Worm (Caenorhabditis elegans) whole organism, L1 larva: Measurements from ENCODE around the gene tut-2.
A peak's percentile ranks its signal among the peaks of the same experiment; 100 is the strongest.

Experiments
- C04F5.9 ChIP-seq: sonication (generic microtip); optimal IDR thresholded peaks from 2 replicates; lab custom pipeline; 2016; ENCODE audit warnings: missing genetic modification characterization, missing compliant biosample characterization
- F16B12.6 ChIP-seq: fragments of 150-350 bp; optimal IDR thresholded peaks from 2 replicates; lab custom pipeline; 2014; ENCODE audit warnings: missing biosample characterization, missing genetic modification characterization
- Y116A8C.19 ChIP-seq: sonication (generic microtip); optimal IDR thresholded peaks from 2 replicates; lab custom pipeline; 2016; ENCODE audit warnings: missing compliant biosample characterization, missing genetic modification characterization, borderline replicate concordance
- alr-1 ChIP-seq: fragments of 200-800 bp; sonication (Bioruptor generic); optimal IDR thresholded peaks from 2 replicates; lab custom pipeline; 2018; ENCODE audit warnings: borderline replicate concordance, mild to moderate bottlenecking, missing genetic modification characterization, missing compliant biosample characterization
- blmp-1 ChIP-seq: fragments of 150-350 bp; optimal IDR thresholded peaks from 2 replicates; lab custom pipeline; 2014; ENCODE audit warnings: missing biosample characterization, missing genetic modification characterization
- ceh-8 ChIP-seq: fragments of 200-800 bp; sonication (Bioruptor generic); optimal IDR thresholded peaks from 2 replicates; lab custom pipeline; 2018; ENCODE audit warnings: mild to moderate bottlenecking, missing genetic modification characterization, moderate library complexity, missing compliant biosample characterization
- ceh-82 ChIP-seq, 3 experiments: fragments of 150-350 bp in 1 of 3; sonication (generic microtip) in 2 of 3; optimal IDR thresholded peaks; 2 replicates each; lab custom pipeline; 2014 to 2017; ENCODE audit warnings: missing biosample characterization in 3 of 3, missing genetic modification characterization in 3 of 3
- ces-1 ChIP-seq: fragments of 150-350 bp; optimal IDR thresholded peaks from 2 replicates; lab custom pipeline; 2014; ENCODE audit warnings: missing biosample characterization, missing genetic modification reagents, missing genetic modification characterization
- dpl-1 ChIP-seq, 3 experiments: fragments of 150-350 bp in 2 of 3; sonication (generic microtip) in 1 of 3; optimal IDR thresholded peaks; 2 replicates each; lab custom pipeline; 2014 to 2017; ENCODE audit warnings: missing biosample characterization in 3 of 3, missing genetic modification characterization in 3 of 3, missing genetic modification reagents in 3 of 3
- dsc-1 ChIP-seq: sonication (generic microtip); optimal IDR thresholded peaks from 2 replicates; lab custom pipeline; 2016; ENCODE audit warnings: mild to moderate bottlenecking, missing genetic modification characterization, missing compliant biosample characterization
- efl-1 ChIP-seq, 4 experiments: fragments of 150-350 bp; optimal IDR thresholded peaks in 3 of 4; peaks in 1 of 4; 1 replicate in 1 of 4; 2 replicates in 3 of 4; lab custom pipeline; 2014; ENCODE audit warnings: missing biosample characterization in 2 of 4, missing genetic modification characterization in 2 of 4, missing genetic modification reagents in 2 of 4
- egl-27 ChIP-seq, 2 experiments: fragments of 150-350 bp in 1 of 2; sonication (generic microtip); optimal IDR thresholded peaks; 3 replicates each; lab custom pipeline; 2017 to 2018; ENCODE audit warnings: missing biosample characterization in 2 of 2, missing genetic modification characterization in 2 of 2, missing genetic modification reagents in 2 of 2
- elt-3 ChIP-seq, 6 experiments: fragments of 150-350 bp in 1 of 6; sonication (generic microtip); optimal IDR thresholded peaks; 2 replicates each; lab custom pipeline; 2017 to 2018; ENCODE audit warnings: missing biosample characterization in 6 of 6, missing genetic modification characterization in 6 of 6, inconsistent platforms in 1 of 6
- fkh-10 ChIP-seq: sonication (generic microtip); optimal IDR thresholded peaks from 2 replicates; lab custom pipeline; 2017; ENCODE audit warnings: missing biosample characterization, missing genetic modification reagents, missing genetic modification characterization
- fkh-4 ChIP-seq: sonication (generic microtip); optimal IDR thresholded peaks from 2 replicates; lab custom pipeline; 2016; ENCODE audit warnings: missing compliant biosample characterization, missing genetic modification characterization, borderline replicate concordance
- fos-1 ChIP-seq: fragments of 150-350 bp; optimal IDR thresholded peaks from 2 replicates; lab custom pipeline; 2014; ENCODE audit warnings: missing biosample characterization, missing genetic modification characterization
- hpl-2 ChIP-seq: fragments of 150-350 bp; optimal IDR thresholded peaks from 2 replicates; lab custom pipeline; 2014; ENCODE audit warnings: missing biosample characterization, missing genetic modification reagents, missing genetic modification characterization
- isw-1 ChIP-seq: fragments of 200-800 bp; sonication (Bioruptor generic); IDR thresholded peaks from 2 replicates; pipeline ENCODE4 v1.3.6; 2022; ENCODE audit warnings: missing genetic modification characterization, missing compliant biosample characterization
- jun-1 ChIP-seq: fragments of 150-350 bp; optimal IDR thresholded peaks from 2 replicates; lab custom pipeline; 2014; ENCODE audit warnings: missing biosample characterization, missing genetic modification reagents, missing genetic modification characterization
- lin-14 ChIP-seq: fragments of 200-800 bp; sonication (Bioruptor generic); optimal IDR thresholded peaks from 2 replicates; lab custom pipeline; 2018; ENCODE audit warnings: mild to moderate bottlenecking, missing genetic modification characterization, moderate library complexity, missing compliant biosample characterization
- lsy-2 ChIP-seq, 2 experiments: fragments of 150-350 bp; optimal IDR thresholded peaks; 2 replicates each; lab custom pipeline; 2014; ENCODE audit warnings: missing biosample characterization in 2 of 2, missing genetic modification characterization in 2 of 2
- nhr-19 ChIP-seq: fragments of 200-800 bp; sonication (Bioruptor generic); conservative IDR thresholded peaks from 2 replicates; pipeline ENCODE4 v1.3.6; 2022; ENCODE audit warnings: missing genetic modification characterization, missing compliant biosample characterization
- nhr-20 ChIP-seq: sonication (generic microtip); optimal IDR thresholded peaks from 2 replicates; lab custom pipeline; 2016; ENCODE audit warnings: mild to moderate bottlenecking, missing genetic modification characterization, missing compliant biosample characterization
- nhr-71 ChIP-seq: sonication (generic microtip); optimal IDR thresholded peaks from 2 replicates; lab custom pipeline; 2016; ENCODE audit warnings: mild to moderate bottlenecking, missing genetic modification characterization, moderate library complexity, missing compliant biosample characterization
- nhr-76 ChIP-seq: sonication (generic microtip); optimal IDR thresholded peaks from 2 replicates; lab custom pipeline; 2017; ENCODE audit warnings: missing biosample characterization, missing genetic modification characterization
- nhr-77 ChIP-seq: fragments of 150-350 bp; optimal IDR thresholded peaks from 2 replicates; lab custom pipeline; 2014; ENCODE audit warnings: missing biosample characterization, missing genetic modification characterization
- nhr-85 ChIP-seq: sonication (generic microtip); peaks from one replicate; lab custom pipeline; 2016; ENCODE audit warnings: missing genetic modification characterization, inconsistent platforms, missing compliant biosample characterization
- pax-3 ChIP-seq: fragments of 200-800 bp; sonication (Bioruptor generic); optimal IDR thresholded peaks from 2 replicates; lab custom pipeline; 2018; ENCODE audit warnings: mild to moderate bottlenecking, missing genetic modification characterization, moderate library complexity, missing compliant biosample characterization
- pqm-1 ChIP-seq: sonication (generic microtip); optimal IDR thresholded peaks from 3 replicates; lab custom pipeline; 2017; ENCODE audit warnings: missing biosample characterization, missing genetic modification characterization
- skn-1 ChIP-seq: fragments of 150-350 bp; optimal IDR thresholded peaks from 2 replicates; lab custom pipeline; 2014; ENCODE audit warnings: missing biosample characterization, missing genetic modification characterization
- snpc-4 ChIP-seq: fragments of 150-350 bp; optimal IDR thresholded peaks from 2 replicates; lab custom pipeline; 2014; ENCODE audit warnings: missing biosample characterization, missing genetic modification characterization
- sox-4 ChIP-seq: sonication (generic microtip); optimal IDR thresholded peaks from 2 replicates; lab custom pipeline; 2016; ENCODE audit warnings: missing genetic modification characterization, missing compliant biosample characterization
- tbx-2 ChIP-seq: sonication (generic microtip); optimal IDR thresholded peaks from 2 replicates; lab custom pipeline; 2016; ENCODE audit warnings: missing genetic modification characterization, missing compliant biosample characterization
- tlp-1 ChIP-seq: fragments of 150-350 bp; optimal IDR thresholded peaks from 2 replicates; lab custom pipeline; 2014; ENCODE audit warnings: missing biosample characterization, missing genetic modification characterization
- unc-62 ChIP-seq: fragments of 150-350 bp; optimal IDR thresholded peaks from 2 replicates; lab custom pipeline; 2014; ENCODE audit warnings: missing biosample characterization, missing genetic modification reagents, missing genetic modification characterization
- unc-86 ChIP-seq: sonication (generic microtip); optimal IDR thresholded peaks from 2 replicates; lab custom pipeline; 2016; ENCODE audit warnings: missing genetic modification characterization, missing compliant biosample characterization
- vab-15 ChIP-seq: sonication (generic microtip); optimal IDR thresholded peaks from 2 replicates; lab custom pipeline; 2017; ENCODE audit warnings: missing genotype, mild to moderate bottlenecking, missing genetic modification characterization, missing compliant biosample characterization
- xbp-1 ChIP-seq: sonication (generic microtip); optimal IDR thresholded peaks from 2 replicates; lab custom pipeline; 2016; ENCODE audit warnings: missing genetic modification characterization, missing compliant biosample characterization
- zag-1 ChIP-seq: fragments of 150-350 bp; optimal IDR thresholded peaks from 2 replicates; lab custom pipeline; 2014; ENCODE audit warnings: missing biosample characterization, missing genetic modification characterization
- zip-4 ChIP-seq: fragments of 200-800 bp; sonication (Bioruptor generic); optimal IDR thresholded peaks from 2 replicates; lab custom pipeline; 2018; ENCODE audit warnings: mild to moderate bottlenecking, missing genetic modification characterization, moderate library complexity, missing compliant biosample characterization
- ztf-11 ChIP-seq, 2 experiments: sonication (generic microtip); optimal IDR thresholded peaks; 2 replicates each; lab custom pipeline; 2016 to 2017; ENCODE audit warnings: missing genetic modification characterization in 2 of 2, missing biosample characterization in 1 of 2, missing compliant biosample characterization in 1 of 2
- ztf-4 ChIP-seq: fragments of 150-350 bp; optimal IDR thresholded peaks from 2 replicates; lab custom pipeline; 2014; ENCODE audit warnings: missing biosample characterization, missing genetic modification characterization

The tut-2 gene

DNA sequence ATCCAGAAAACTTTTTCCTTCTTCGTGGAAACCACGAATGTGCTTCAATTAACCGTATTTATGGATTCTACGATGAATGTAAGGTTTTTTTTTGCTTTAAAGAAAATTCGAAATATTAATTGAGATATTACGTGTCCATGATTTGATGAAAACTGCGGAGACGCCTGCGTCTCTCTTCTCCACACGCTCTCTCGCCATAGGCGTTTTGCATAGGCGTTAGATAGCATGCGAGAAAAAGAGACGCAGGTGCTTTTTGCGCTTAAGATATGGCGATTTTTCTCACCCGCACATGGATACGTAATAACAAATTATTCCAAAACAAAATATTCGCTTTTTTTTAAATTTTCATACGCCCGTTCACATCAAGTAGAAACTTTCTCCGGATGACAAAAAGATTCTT, 25.4 kb downstream of the tut-2 start:
- no peak for TF ChIP-seq vab-15 (tag; lab: Kevin White, UChicago)
- no peak for TF ChIP-seq snpc-4 (tag; lab: Kevin White, UChicago)
- TF ChIP-seq unc-86 (tag; lab: Kevin White, UChicago) = no peak
- TF ChIP-seq efl-1 (optimal IDR thresholded peaks at IDR 0.05; lab: Kevin White, UChicago) = no peak
- TF ChIP-seq efl-1 (GFP tag; optimal IDR thresholded peaks at IDR 0.05 in 1 of 2; lab: Kevin White, UChicago) = peak in 1 of 2 experiments; percentile 86
- no peak for TF ChIP-seq unc-62 (GFP tag; lab: Kevin White, UChicago)

DNA sequence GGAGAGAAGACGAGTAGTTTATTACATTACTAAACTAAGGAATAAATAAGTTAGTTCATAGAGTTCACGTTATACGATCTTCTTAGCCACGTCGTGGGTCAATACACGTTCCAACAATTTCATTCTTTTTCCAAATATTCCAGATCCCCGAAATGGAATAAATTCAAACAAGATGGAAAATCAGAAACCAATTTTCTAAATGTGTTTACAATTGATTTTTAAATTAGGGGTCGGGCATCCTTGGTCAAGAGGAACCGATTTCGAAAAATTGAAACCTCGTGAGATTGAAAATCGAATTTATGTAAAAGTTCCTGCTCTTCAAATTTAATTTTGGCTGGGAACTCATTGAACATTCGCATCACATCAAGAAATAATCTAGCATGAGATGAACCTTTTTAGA, 26.7 kb downstream of the tut-2 start:
- TF ChIP-seq lin-14 (peak; percentile 20), fkh-4 (peak; percentile 59), dsc-1 (tag; lab: Kevin White, UChicago) (peak; percentile 84), xbp-1 (tag; lab: Kevin White, UChicago) (no peak), ceh-8 (GFP tag; lab: Kevin White, UChicago) (no peak), fkh-10 (GFP tag; lab: Kevin White, UChicago) (peak; percentile 41), nhr-19 (no peak), ztf-11 (tag; optimal IDR thresholded peaks at IDR 0.05; lab: Kevin White, UChicago) (no peak), alr-1 (tag; lab: Kevin White, UChicago) (no peak)
- TF ChIP-seq, all 84 proteins: peak for 4

DNA sequence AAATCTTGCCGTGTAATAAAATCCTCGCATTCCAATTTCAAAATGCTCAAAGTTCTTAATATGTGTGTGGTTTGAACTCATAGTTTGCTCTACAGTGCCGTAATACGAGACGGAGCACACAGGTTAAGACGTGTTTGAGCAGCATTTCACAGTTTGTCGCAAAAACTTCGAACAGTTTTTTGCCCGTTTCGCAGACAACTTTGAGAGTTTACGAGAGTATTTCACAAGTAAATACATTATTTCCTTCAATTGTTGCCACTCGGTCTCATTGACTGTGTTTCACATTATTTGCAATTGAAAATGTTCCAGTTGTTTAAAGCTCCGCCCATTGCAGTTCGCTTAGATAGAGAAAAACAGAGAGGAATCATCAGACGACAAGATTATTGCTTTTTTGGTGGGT, 29.6 kb downstream of the tut-2 start, which contains the start of gene F29F11.20:
F29F11.20 (plus strand) TSS at position 301 of the 400 bp plus-strand sequence.
- TF ChIP-seq fos-1 (tag; lab: Kevin White, UChicago) = no peak
- no peak for TF ChIP-seq nhr-76
- TF ChIP-seq ztf-4 (tag; lab: Kevin White, UChicago) = no peak
- TF ChIP-seq dsc-1 (tag; lab: Kevin White, UChicago) = no peak
- no peak for TF ChIP-seq egl-27 (tag; optimal IDR thresholded peaks at IDR 0.05; lab: Kevin White, UChicago)
- no peak for TF ChIP-seq F16B12.6
- TF ChIP-seq Y116A8C.19 = no peak
- no peak for TF ChIP-seq zag-1 (tag; lab: Kevin White, UChicago)
- no peak for TF ChIP-seq C04F5.9 (tag; lab: Kevin White, UChicago)
- no peak for TF ChIP-seq unc-62 (GFP tag; lab: Kevin White, UChicago)
- no peak for TF ChIP-seq pqm-1 (tag; lab: Kevin White, UChicago)
- TF ChIP-seq lsy-2 (tag; optimal IDR thresholded peaks at IDR 0.05; lab: Kevin White, UChicago) = no peak
- TF ChIP-seq elt-3 (tag; optimal IDR thresholded peaks at IDR 0.05; lab: Kevin White, UChicago) = no peak
- TF ChIP-seq sox-4 (tag; lab: Kevin White, UChicago) = no peak
- no peak for TF ChIP-seq dpl-1 (GFP tag; optimal IDR thresholded peaks at IDR 0.05; lab: Kevin White, UChicago)
- no peak for TF ChIP-seq nhr-71
- TF ChIP-seq efl-1 (optimal IDR thresholded peaks at IDR 0.05; lab: Kevin White, UChicago) = no peak
- no peak for TF ChIP-seq efl-1 (GFP tag; optimal IDR thresholded peaks at IDR 0.05 in 1 of 2; lab: Kevin White, UChicago)
- no peak for TF ChIP-seq snpc-4 (tag; lab: Kevin White, UChicago)
- TF ChIP-seq jun-1 = no peak

DNA sequence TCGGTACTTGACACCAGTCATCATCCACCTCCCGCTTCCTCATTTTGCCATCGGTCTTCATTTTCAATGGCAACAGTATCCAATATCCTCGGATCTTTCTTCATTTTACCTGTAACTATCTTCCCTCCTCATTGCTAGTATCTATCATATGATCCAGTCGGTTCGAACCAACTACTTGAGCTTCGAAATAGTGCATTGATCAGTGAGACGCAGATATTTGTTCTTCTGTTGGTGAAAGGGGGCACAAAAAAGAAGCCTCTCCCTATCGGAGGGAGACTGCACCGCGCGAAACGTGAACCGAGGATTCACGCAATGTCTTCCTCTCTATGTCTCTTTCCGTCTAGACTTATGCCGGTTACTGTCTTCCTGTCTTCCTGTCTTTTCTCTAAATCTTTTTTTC, 33.3 kb downstream of the tut-2 start:
- TF ChIP-seq ztf-11 (tag; optimal IDR thresholded peaks at IDR 0.05; lab: Kevin White, UChicago) (no peak), lsy-2 (tag; optimal IDR thresholded peaks at IDR 0.05; lab: Kevin White, UChicago) (peak in 1 of 2 experiments; percentile 4), skn-1 (peak; percentile 11), tlp-1 (tag; lab: Kevin White, UChicago) (no peak), nhr-20 (tag; lab: Kevin White, UChicago) (peak; percentile 12), isw-1 (GFP tag; lab: Robert Waterston, UW) (no peak), unc-62 (GFP tag; lab: Kevin White, UChicago) (no peak), ceh-82 (tag; optimal IDR thresholded peaks at IDR 0.05; lab: Kevin White, UChicago) (no peak), blmp-1 (tag; lab: Kevin White, UChicago) (no peak), zip-4 (GFP tag; lab: Kevin White, UChicago) (no peak), tbx-2 (peak; percentile 12), lin-14 (peak; percentile 36), nhr-85 (tag; lab: Kevin White, UChicago) (no peak), vab-15 (tag; lab: Kevin White, UChicago) (no peak), hpl-2 (no peak), nhr-77 (peak; percentile 56), ces-1 (no peak), egl-27 (tag; optimal IDR thresholded peaks at IDR 0.05; lab: Kevin White, UChicago) (peak in 1 of 2 experiments; percentile 1), pax-3 (tag; lab: Kevin White, UChicago) (no peak)
